Worm (Caenorhabditis elegans): Measurements from ENCODE around the gene rcan-1.

DNA sequence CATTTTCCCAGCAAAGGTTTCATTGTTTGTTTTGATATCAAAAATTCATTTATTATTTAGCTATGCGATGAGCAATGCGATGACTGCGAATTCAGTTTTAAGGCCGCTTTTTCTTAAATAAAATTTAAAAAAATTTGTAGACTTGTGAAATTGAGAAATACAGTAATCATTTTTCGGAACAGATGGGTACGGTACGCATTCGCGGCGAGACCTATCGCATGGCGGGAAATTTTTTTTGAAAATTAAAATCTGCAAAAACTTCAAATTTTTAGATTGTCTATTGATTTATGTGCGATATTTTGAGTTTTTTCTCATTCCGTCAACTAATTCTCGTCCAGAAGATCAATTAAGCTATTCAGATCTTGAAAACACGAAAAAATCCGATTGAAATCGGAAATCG lies 20.4 kb downstream of the rcan-1 start:
- TF ChIP-seq lin-39 (tag; optimal IDR thresholded peaks at IDR 0.05) (no peak), snpc-4 (tag; optimal IDR thresholded peaks at IDR 0.05) (no peak), ama-1 (optimal IDR thresholded peaks at IDR 0.05) (no peak), peb-1 (tag; optimal IDR thresholded peaks at IDR 0.05) (no peak), sma-3 (GFP tag; optimal IDR thresholded peaks at IDR 0.05) (no peak)

All from whole organism, L2 larva.